Worm (Caenorhabditis elegans) whole organism, L2 larva: Measurements from ENCODE around the gene nhr-231.

ENCODE experiments used
- F13H6.1 ChIP-seq: sonication (generic microtip); optimal IDR thresholded peaks from 2 replicates; lab custom pipeline; 2016; ENCODE audit warnings: missing genetic modification characterization, missing compliant biosample characterization
- dmd-4 ChIP-seq: sonication (generic microtip); optimal IDR thresholded peaks from 2 replicates; lab custom pipeline; 2017; ENCODE audit warnings: missing biosample characterization, missing genetic modification characterization
- elt-3 ChIP-seq: sonication (generic microtip); optimal IDR thresholded peaks from 2 replicates; lab custom pipeline; 2017; ENCODE audit warnings: missing biosample characterization, missing genetic modification characterization
- nhr-11 ChIP-seq: fragments of 150-350 bp; optimal IDR thresholded peaks from 2 replicates; lab custom pipeline; 2014; ENCODE audit warnings: missing biosample characterization, missing genetic modification characterization
- nhr-25 ChIP-seq: fragments of 150-350 bp; sonication (generic microtip); optimal IDR thresholded peaks from 3 replicates; lab custom pipeline; 2014; ENCODE audit warnings: missing biosample characterization, missing genetic modification characterization
- sma-3 ChIP-seq: sonication (generic microtip); optimal IDR thresholded peaks from 2 replicates; lab custom pipeline; 2016; ENCODE audit warnings: missing genetic modification reagents, missing genetic modification characterization, missing compliant biosample characterization
- snpc-4 ChIP-seq: fragments of 150-350 bp; optimal IDR thresholded peaks from 2 replicates; lab custom pipeline; 2014; ENCODE audit warnings: missing biosample characterization, missing genetic modification characterization
- unc-39 ChIP-seq: fragments of 150-350 bp; optimal IDR thresholded peaks from 2 replicates; lab custom pipeline; 2014; ENCODE audit warnings: missing biosample characterization, missing genetic modification characterization

- TF ChIP-seq nhr-11 (tag; lab: Kevin White, UChicago) (no peak), dmd-4 (tag; lab: Kevin White, UChicago) (no peak), sma-3 (GFP tag; lab: Kevin White, UChicago) (no peak), F13H6.1 (tag; lab: Kevin White, UChicago) (no peak), unc-39 (no peak), snpc-4 (no peak), elt-3 (tag; lab: Kevin White, UChicago) (no peak), nhr-25 (tag; lab: Kevin White, UChicago) (no peak)
Observed at ce11 chrV:18808621-18809020, 17.9 kb downstream of the nhr-231 start, which contains the start of gene C54E10.6.
